Fruit fly (Drosophila melanogaster): ENCODE results near the gene Sf3b5.

Sf3b5 gene

dm6 chr3R:9062756-9063155 lies 47.6 kb upstream of the Sf3b5 start (continued):
- TF ChIP-seq bsh (GFP tag; optimal IDR thresholded peaks at IDR 0.05) (peak in 1 of 2 experiments; percentile 5), Drgx (GFP tag; IDR thresholded peaks at IDR 0.05) (peak; percentile 66), ase (GFP tag; IDR thresholded peaks at IDR 0.05) (0 out of 3 replicates have a peak, but pooled peaks have one; percentile 24), CG17328 (GFP tag; IDR thresholded peaks at IDR 0.05) (peak; percentile 29; the same call in 1 of the 2 replicates)

dm6 chr3R:9057398-9058058 lies 42.4 kb upstream of the Sf3b5 start:
- TF ChIP-seq pum (GFP tag; optimal IDR thresholded peaks at IDR 0.05), result peak; percentile 60
- peak; percentile 36 for TF ChIP-seq CG9609 (GFP tag; optimal IDR thresholded peaks at IDR 0.05)
- peak; percentile 91 for TF ChIP-seq CG30020 (tag; optimal IDR thresholded peaks at IDR 0.05)
- TF ChIP-seq dm (GFP tag; optimal IDR thresholded peaks at IDR 0.05), result no peak
- TF ChIP-seq CG30403 (GFP tag; optimal IDR thresholded peaks at IDR 0.05), result peak; percentile 98
- TF ChIP-seq CG3995 (GFP tag; optimal IDR thresholded peaks at IDR 0.05), result peak; percentile 81
- TF ChIP-seq Lpt (GFP tag; optimal IDR thresholded peaks at IDR 0.05), result no peak
- TF ChIP-seq Hmx (GFP tag; optimal IDR thresholded peaks at IDR 0.05), result peak; percentile 63
- peak; percentile 87 to 98 for TF ChIP-seq bsh (GFP tag; optimal IDR thresholded peaks at IDR 0.05)
- TF ChIP-seq maf-S (GFP tag; optimal IDR thresholded peaks at IDR 0.05), result no peak
- TF ChIP-seq Meics (GFP tag; optimal IDR thresholded peaks at IDR 0.05), result peak; percentile 99
- TF ChIP-seq CG10366 (GFP tag; IDR thresholded peaks at IDR 0.05), result no peak
- peak; percentile 66 for TF ChIP-seq Sry-δ (GFP tag; optimal IDR thresholded peaks at IDR 0.05)
- TF ChIP-seq CG2129 (GFP tag; IDR thresholded peaks at IDR 0.05; ENCODE audit: partially characterized antibody), result no peak
- TF ChIP-seq CG16813 (GFP tag; IDR thresholded peaks at IDR 0.05; ENCODE audit: partially characterized antibody), result no peak
- TF ChIP-seq CG9876 (GFP tag; optimal IDR thresholded peaks at IDR 0.05), result peak; percentile 6
- TF ChIP-seq CG12219 (GFP tag; optimal IDR thresholded peaks at IDR 0.05), result peak; percentile 91
- TF ChIP-seq oc (tag; optimal IDR thresholded peaks at IDR 0.05), result peak; percentile 96
- TF ChIP-seq tup (GFP tag; optimal IDR thresholded peaks at IDR 0.05), result peak; percentile 76
- TF ChIP-seq sc (optimal IDR thresholded peaks at IDR 0.05), result no peak
- TF ChIP-seq sc (GFP tag; optimal IDR thresholded peaks at IDR 0.05), result peak; percentile 96
- peak; percentile 96 for TF ChIP-seq CG15696 (tag; optimal IDR thresholded peaks at IDR 0.05)
- TF ChIP-seq Hey (tag; optimal IDR thresholded peaks at IDR 0.05), result peak; percentile 56
- TF ChIP-seq crp (GFP tag; optimal IDR thresholded peaks at IDR 0.05), result peak in 1 of 2 experiments; percentile 66
- peak; percentile 98 for TF ChIP-seq CG7839 (tag; optimal IDR thresholded peaks at IDR 0.05)
- peak; percentile 85 for TF ChIP-seq CG30431 (GFP tag; optimal IDR thresholded peaks at IDR 0.05)
- TF ChIP-seq CG33213 (GFP tag; optimal IDR thresholded peaks at IDR 0.05), result peak; percentile 19
- peak; percentile 100 for TF ChIP-seq CG12391 (tag; optimal IDR thresholded peaks at IDR 0.05)
- peak; percentile 62 to 64 for TF ChIP-seq Pdp1 (GFP tag; optimal IDR thresholded peaks at IDR 0.05)
- peak; percentile 97 for TF ChIP-seq caup (GFP tag; optimal IDR thresholded peaks at IDR 0.05; ENCODE audit: severe bottlenecking)
- peak; percentile 97 for TF ChIP-seq zen (tag; optimal IDR thresholded peaks at IDR 0.05)
- no peak for TF ChIP-seq Rx (GFP tag; IDR thresholded peaks at IDR 0.05)
- TF ChIP-seq Dek (tag; optimal IDR thresholded peaks at IDR 0.05), result peak; percentile 98
- TF ChIP-seq CG6765 (GFP tag; optimal IDR thresholded peaks at IDR 0.05), result peak; percentile 97
- TF ChIP-seq TFAM (GFP tag; optimal IDR thresholded peaks at IDR 0.05), result peak; percentile 60
- TF ChIP-seq CG14441 (GFP tag; IDR thresholded peaks at IDR 0.05), result no peak
- peak; percentile 99 for TF ChIP-seq Fer1 (GFP tag; optimal IDR thresholded peaks at IDR 0.05)
- peak; percentile 92 for TF ChIP-seq CG2120 (GFP tag; optimal IDR thresholded peaks at IDR 0.05)
- peak; percentile 89 for TF ChIP-seq Chrac-16 (GFP tag; optimal IDR thresholded peaks at IDR 0.05)
- peak; percentile 99 for TF ChIP-seq Sox102F (GFP tag; optimal IDR thresholded peaks at IDR 0.05)
- TF ChIP-seq cwo (GFP tag; optimal IDR thresholded peaks at IDR 0.05), result peak; percentile 98
- peak; percentile 98 for TF ChIP-seq CG14710 (tag; optimal IDR thresholded peaks at IDR 0.05)
- peak; percentile 66 for TF ChIP-seq HLH54F (GFP tag; optimal IDR thresholded peaks at IDR 0.05)

All from whole organism, embryonic.